Worm (Caenorhabditis elegans): Measurements from ENCODE around the gene Y71H2B.2.

DNA sequence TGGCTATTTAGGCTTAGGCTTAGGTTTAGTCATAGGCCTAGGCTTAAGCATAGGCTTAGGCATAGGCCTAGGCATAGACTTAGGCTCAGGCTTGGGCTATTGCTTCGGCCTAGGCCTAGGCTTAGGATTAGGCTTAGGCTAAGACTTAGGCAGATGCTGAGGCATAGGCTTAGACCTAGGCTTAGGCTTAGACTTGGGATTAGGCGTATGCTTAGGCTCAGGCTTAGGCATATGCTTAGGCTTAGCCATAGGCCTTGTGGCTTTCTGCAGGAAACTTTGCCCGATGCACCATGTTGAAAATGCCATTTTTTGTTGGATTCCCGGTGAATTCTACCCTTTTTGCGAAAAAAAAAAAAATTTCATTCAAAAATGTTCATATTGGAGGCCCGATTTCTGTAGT lies 45.0 kb upstream of the Y71H2B.2 start:
- TF ChIP-seq tbx-2 (tag; optimal IDR thresholded peaks at IDR 0.05) (no peak), nhr-76 (tag; optimal IDR thresholded peaks at IDR 0.05) (no peak), ama-1 (optimal IDR thresholded peaks at IDR 0.05) (no peak), C16A3.4 (tag; optimal IDR thresholded peaks at IDR 0.05) (no peak), nhr-90 (tag; optimal IDR thresholded peaks at IDR 0.05; ENCODE audit: poor library complexity) (no peak)
